Worm (Caenorhabditis elegans): ENCODE results near the gene ocr-2.

ocr-2 gene

DNA sequence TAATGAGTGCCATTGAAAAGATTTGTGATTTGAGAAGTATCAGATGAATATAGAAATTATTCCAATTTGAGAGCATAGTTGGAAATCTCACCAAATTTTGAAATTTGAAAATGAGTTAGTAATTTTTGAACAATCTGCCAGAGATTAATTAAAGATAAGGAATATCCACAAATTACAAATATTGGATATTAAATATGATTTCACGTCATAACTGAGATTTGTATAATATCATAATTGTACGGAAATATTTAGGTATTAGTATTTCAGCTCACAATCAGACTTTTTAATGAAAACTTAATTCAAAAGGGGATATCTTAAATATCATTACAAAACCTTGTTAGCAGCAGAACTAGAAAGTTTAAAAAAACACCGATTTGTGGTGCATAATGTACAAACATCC, 40.0 kb upstream of the ocr-2 start, which contains the start of gene K07H8.7:
TSS of gene K07H8.7 (minus strand) at position 101 of the 400 bp plus-strand sequence.
- TF ChIP-seq lin-13 (GFP tag; optimal IDR thresholded peaks at IDR 0.05) (no peak), sma-3 (GFP tag; optimal IDR thresholded peaks at IDR 0.05) (no peak), snpc-4 (tag; optimal IDR thresholded peaks at IDR 0.05) (no peak), Y55F3AM.14 (GFP tag; optimal IDR thresholded peaks at IDR 0.05) (no peak), R02D3.7 (tag; optimal IDR thresholded peaks at IDR 0.05) (no peak), ama-1 (optimal IDR thresholded peaks at IDR 0.05) (no peak), elt-3 (tag; optimal IDR thresholded peaks at IDR 0.05) (no peak), nhr-10 (tag; optimal IDR thresholded peaks at IDR 0.05) (no peak), nhr-25 (tag; optimal IDR thresholded peaks at IDR 0.05) (no peak), unc-62 (GFP tag; optimal IDR thresholded peaks at IDR 0.05) (no peak), nhr-77 (tag; optimal IDR thresholded peaks at IDR 0.05) (no peak), ztf-1 (GFP tag; conservative IDR thresholded peaks at IDR 0.05) (no peak), sem-4 (tag; optimal IDR thresholded peaks at IDR 0.05) (no peak), F13H6.1 (tag; optimal IDR thresholded peaks at IDR 0.05) (no peak), sma-9 (GFP tag; optimal IDR thresholded peaks at IDR 0.05) (no peak), sma-9 (tag; optimal IDR thresholded peaks at IDR 0.05) (no peak), unc-39 (tag; optimal IDR thresholded peaks at IDR 0.05) (no peak), nhr-6 (tag; optimal IDR thresholded peaks at IDR 0.05) (no peak)

DNA sequence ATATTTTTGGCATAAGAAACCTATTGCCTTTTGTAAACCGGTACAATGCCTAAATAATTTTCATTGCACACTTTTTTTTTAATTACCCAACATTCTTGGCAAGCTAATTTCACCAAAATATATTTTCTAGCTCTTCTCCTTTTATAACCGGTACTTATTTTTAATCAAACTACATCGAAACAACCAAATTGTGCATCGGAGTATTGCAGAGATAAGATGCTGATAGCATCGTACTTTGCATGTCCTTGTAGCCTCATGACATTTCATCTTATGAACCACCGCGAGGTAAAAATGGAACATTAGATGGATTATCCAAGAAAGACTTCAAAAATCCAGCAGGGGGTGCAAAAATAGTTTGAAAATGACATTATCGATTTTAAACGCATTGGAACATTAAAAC, 35.3 kb upstream of the ocr-2 start:
- TF ChIP-seq sma-9 (GFP tag; optimal IDR thresholded peaks at IDR 0.05) (peak; percentile 54), sma-9 (tag; optimal IDR thresholded peaks at IDR 0.05) (no peak), fos-1 (tag; optimal IDR thresholded peaks at IDR 0.05) (peak; percentile 37), ztf-4 (tag; optimal IDR thresholded peaks at IDR 0.05) (no peak), elt-1 (tag; optimal IDR thresholded peaks at IDR 0.05) (peak; percentile 89)

DNA sequence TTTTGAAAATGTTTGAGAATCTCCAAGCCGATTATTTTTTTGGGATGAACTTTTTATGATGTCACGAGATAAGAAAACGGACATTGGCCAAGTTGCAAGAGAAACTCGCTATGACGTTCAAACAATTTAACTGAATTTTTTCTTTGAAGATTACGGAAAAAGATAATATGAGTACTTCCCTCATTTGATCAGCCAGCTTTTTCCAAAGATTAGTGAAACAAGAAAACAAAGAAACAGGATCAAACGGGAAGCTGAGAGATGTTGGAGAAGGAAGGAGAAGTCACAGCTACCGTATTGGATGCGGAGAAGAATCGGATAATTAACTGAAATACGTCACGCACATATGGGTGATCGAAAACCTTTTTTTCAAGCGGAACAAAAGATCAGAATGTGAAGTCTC, 34.3 kb upstream of the ocr-2 start:
- peak in 1 of 2 experiments; percentile 0 for TF ChIP-seq lsy-2 (tag; optimal IDR thresholded peaks at IDR 0.05)
- no peak for TF ChIP-seq crh-2 (tag; optimal IDR thresholded peaks at IDR 0.05)
- TF ChIP-seq peb-1 (tag; optimal IDR thresholded peaks at IDR 0.05): no peak
- TF ChIP-seq nhr-21 (tag; optimal IDR thresholded peaks at IDR 0.05): peak; percentile 51
- no peak for TF ChIP-seq Y55F3AM.14 (GFP tag; optimal IDR thresholded peaks at IDR 0.05)

DNA sequence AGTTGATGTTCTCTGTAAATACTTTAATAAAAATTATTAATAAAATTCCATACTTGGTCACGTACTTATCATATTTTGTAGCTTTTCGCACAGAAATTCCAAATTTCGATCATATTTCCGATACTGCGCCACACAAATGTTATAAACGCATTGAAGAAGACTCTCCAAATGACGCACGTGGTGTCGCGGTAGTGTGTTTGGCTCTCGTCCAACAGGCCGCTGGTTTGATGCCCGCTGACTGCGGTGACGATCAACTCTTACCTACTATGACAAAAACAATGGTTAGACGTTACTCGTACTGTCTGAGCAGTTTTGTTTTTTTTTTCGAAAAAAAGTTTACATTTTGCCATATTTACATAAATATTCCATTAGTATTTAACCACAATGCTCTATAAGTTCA, 33.0 kb upstream of the ocr-2 start:
- TF ChIP-seq lsy-2 (tag; optimal IDR thresholded peaks at IDR 0.05) (peak; percentile 45 to 65), blmp-1 (tag; optimal IDR thresholded peaks at IDR 0.05; ENCODE audit: insufficient read depth) (no peak), nhr-12 (tag; optimal IDR thresholded peaks at IDR 0.05) (no peak), zag-1 (tag; optimal IDR thresholded peaks at IDR 0.05) (no peak), nhr-21 (tag; optimal IDR thresholded peaks at IDR 0.05) (peak; percentile 77), Y55F3AM.14 (GFP tag; optimal IDR thresholded peaks at IDR 0.05) (peak; percentile 47), skn-1 (tag; optimal IDR thresholded peaks at IDR 0.05) (peak; percentile 18), unc-39 (tag; optimal IDR thresholded peaks at IDR 0.05) (no peak), ztf-11 (tag; optimal IDR thresholded peaks at IDR 0.05) (no peak), lin-39 (tag; optimal IDR thresholded peaks at IDR 0.05) (no peak), nhr-25 (tag; optimal IDR thresholded peaks at IDR 0.05) (peak; percentile 26), elt-3 (tag; optimal IDR thresholded peaks at IDR 0.05) (no peak), peb-1 (tag; optimal IDR thresholded peaks at IDR 0.05) (no peak), aly-2 (tag; optimal IDR thresholded peaks at IDR 0.05) (no peak), nhr-77 (tag; optimal IDR thresholded peaks at IDR 0.05) (no peak), ceh-16 (tag; optimal IDR thresholded peaks at IDR 0.05) (peak; percentile 15), fos-1 (tag; optimal IDR thresholded peaks at IDR 0.05) (peak; percentile 66), nhr-237 (tag; optimal IDR thresholded peaks at IDR 0.05) (no peak), ztf-1 (GFP tag; conservative IDR thresholded peaks at IDR 0.05) (no peak), ceh-82 (tag; optimal IDR thresholded peaks at IDR 0.05) (no peak), lin-13 (GFP tag; optimal IDR thresholded peaks at IDR 0.05) (peak; percentile 46), C34F6.9 (tag; optimal IDR thresholded peaks at IDR 0.05) (peak; percentile 62), R02D3.7 (tag; optimal IDR thresholded peaks at IDR 0.05) (no peak), unc-62 (GFP tag; optimal IDR thresholded peaks at IDR 0.05) (no peak), mdl-1 (tag; optimal IDR thresholded peaks at IDR 0.05) (peak; percentile 52 to 66), mbf-1 (tag; optimal IDR thresholded peaks at IDR 0.05) (no peak), gmeb-1 (tag; optimal IDR thresholded peaks at IDR 0.05) (peak; percentile 53), dmd-4 (tag; optimal IDR thresholded peaks at IDR 0.05) (no peak), mab-5 (tag; optimal IDR thresholded peaks at IDR 0.05) (peak; percentile 25), elt-1 (tag; optimal IDR thresholded peaks at IDR 0.05) (no peak), egl-27 (tag; optimal IDR thresholded peaks at IDR 0.05) (no peak), ZK546.5 (tag; optimal IDR thresholded peaks at IDR 0.05) (no peak), nhr-23 (tag; optimal IDR thresholded peaks at IDR 0.05) (no peak), sem-4 (tag; optimal IDR thresholded peaks at IDR 0.05) (peak; percentile 35), sma-3 (GFP tag; optimal IDR thresholded peaks at IDR 0.05) (peak; percentile 56), alr-1 (tag; optimal IDR thresholded peaks at IDR 0.05) (no peak), sma-9 (GFP tag; optimal IDR thresholded peaks at IDR 0.05) (peak; percentile 75), sma-9 (tag; optimal IDR thresholded peaks at IDR 0.05) (no peak), nhr-11 (tag; optimal IDR thresholded peaks at IDR 0.05) (no peak), ama-1 (optimal IDR thresholded peaks at IDR 0.05) (no peak), ztf-4 (tag; optimal IDR thresholded peaks at IDR 0.05) (no peak), unc-55 (GFP tag; optimal IDR thresholded peaks at IDR 0.05) (peak; percentile 90)

All from whole organism, L2 larva.